Fruit fly (Drosophila melanogaster) whole organism, prepupa: ENCODE results near the gene Tace.
A peak's percentile ranks its signal among the peaks of the same experiment; 100 is the strongest.

Experiments
- CG10669 ChIP-seq: fragments of 200-800 bp; sonication (Bioruptor generic); optimal IDR thresholded peaks from 3 replicates; lab custom pipeline; 2018; ENCODE audit warnings: missing biosample characterization, mild to moderate bottlenecking, missing genetic modification characterization, moderate library complexity
- CG11902 ChIP-seq: fragments of 200-800 bp; sonication (Bioruptor generic); optimal IDR thresholded peaks from 3 replicates; lab custom pipeline; 2016; ENCODE audit warnings: missing biosample characterization, missing genetic modification characterization
- CG15336 ChIP-seq: fragments of 200-800 bp; sonication (Bioruptor generic); IDR thresholded peaks from 2 replicates; pipeline ENCODE4 v1.3.6; 2022; ENCODE audit warnings: missing biosample characterization, missing genetic modification characterization
- CG1621 ChIP-seq: fragments of 200-800 bp; sonication (Bioruptor generic); optimal IDR thresholded peaks from 3 replicates; lab custom pipeline; 2018; ENCODE audit warnings: missing biosample characterization, mild to moderate bottlenecking, missing genetic modification characterization
- CG3032 ChIP-seq: fragments of 200-800 bp; optimal IDR thresholded peaks from 2 replicates; lab custom pipeline; 2019; ENCODE audit warnings: missing biosample characterization, mild to moderate bottlenecking, missing genetic modification characterization, moderate library complexity
- CG31627 ChIP-seq: fragments of 200-800 bp; sonication (Bioruptor generic); optimal IDR thresholded peaks from 3 replicates; lab custom pipeline; 2016; ENCODE audit warnings: missing biosample characterization, missing genetic modification characterization
- CG32006 ChIP-seq: fragments of 200-800 bp; sonication (Bioruptor generic); optimal IDR thresholded peaks from 3 replicates; lab custom pipeline; 2017; ENCODE audit warnings: missing biosample characterization, mild to moderate bottlenecking, missing genetic modification characterization
- CG34406 ChIP-seq: fragments of 200-800 bp; sonication (Bioruptor generic); optimal IDR thresholded peaks from 3 replicates; lab custom pipeline; 2016; ENCODE audit warnings: missing biosample characterization, missing genetic modification characterization
- CG3919 ChIP-seq: fragments of 200-800 bp; sonication (Bioruptor generic); optimal IDR thresholded peaks from 3 replicates; lab custom pipeline; 2016; ENCODE audit warnings: missing biosample characterization, missing genetic modification characterization
- CG4318 ChIP-seq: fragments of 200-800 bp; sonication (Bioruptor generic); optimal IDR thresholded peaks from 3 replicates; lab custom pipeline; 2017; ENCODE audit warnings: missing biosample characterization, mild to moderate bottlenecking, missing genetic modification characterization
- CG6163 ChIP-seq: fragments of 200-800 bp; sonication (Bioruptor generic); IDR thresholded peaks from 3 replicates; pipeline ENCODE4 v1.3.6; 2022; ENCODE audit warnings: missing biosample characterization, missing genetic modification characterization
- CG6792 ChIP-seq: fragments of 200-800 bp; sonication (Bioruptor generic); optimal IDR thresholded peaks from 3 replicates; lab custom pipeline; 2016; ENCODE audit warnings: missing biosample characterization, missing genetic modification characterization
- CG6854 ChIP-seq: fragments of 200-800 bp; sonication (Bioruptor generic); optimal IDR thresholded peaks from 2 replicates; lab custom pipeline; 2017; ENCODE audit warnings: missing biosample characterization, mild to moderate bottlenecking, missing genetic modification characterization
- CG7368 ChIP-seq: fragments of 200-800 bp; sonication (Bioruptor generic); optimal IDR thresholded peaks from 3 replicates; lab custom pipeline; 2016; ENCODE audit warnings: missing biosample characterization, missing genetic modification characterization
- CG8119 ChIP-seq: fragments of 200-800 bp; sonication (Bioruptor generic); IDR thresholded peaks from 3 replicates; pipeline ENCODE4 v1.3.6; 2022; ENCODE audit warnings: missing biosample characterization, missing genetic modification characterization
- CG8319 ChIP-seq: fragments of 200-800 bp; sonication (Bioruptor generic); optimal IDR thresholded peaks from 3 replicates; lab custom pipeline; 2016; ENCODE audit warnings: missing biosample characterization, missing genetic modification characterization
- CG8632 ChIP-seq: fragments of 200-800 bp; sonication (Bioruptor generic); optimal IDR thresholded peaks from 3 replicates; lab custom pipeline; 2016; ENCODE audit warnings: missing biosample characterization, missing genetic modification characterization
- CG9139 ChIP-seq: fragments of 200-800 bp; sonication (Bioruptor generic); optimal IDR thresholded peaks from 3 replicates; lab custom pipeline; 2017; ENCODE audit warnings: missing biosample characterization, mild to moderate bottlenecking, missing genetic modification characterization
- Eip78C ChIP-seq: fragments of 200-800 bp; sonication (Bioruptor generic); peaks from one replicate; lab custom pipeline; 2016; ENCODE audit warnings: missing biosample characterization, missing genetic modification characterization
- Eip93F ChIP-seq: fragments of 200-800 bp; sonication (Bioruptor generic); optimal IDR thresholded peaks from 2 replicates; lab custom pipeline; 2016; ENCODE audit warnings: missing biosample characterization, mild to moderate bottlenecking, missing genetic modification characterization
- Ets21C ChIP-seq: fragments of 200-800 bp; sonication (Bioruptor generic); optimal IDR thresholded peaks from 3 replicates; lab custom pipeline; 2016; ENCODE audit warnings: missing biosample characterization, missing genetic modification characterization
- Ets96B ChIP-seq: fragments of 200-800 bp; optimal IDR thresholded peaks from 2 replicates; lab custom pipeline; 2019; ENCODE audit warnings: missing biosample characterization, mild to moderate bottlenecking, missing genetic modification characterization, moderate library complexity
- Hr38 ChIP-seq: sonication (Bioruptor generic); optimal IDR thresholded peaks from 2 replicates; lab custom pipeline; 2016; ENCODE audit warnings: missing biosample characterization, missing genetic modification characterization
- Hr4 ChIP-seq: fragments of 200-800 bp; sonication (Bioruptor generic); optimal IDR thresholded peaks from 3 replicates; lab custom pipeline; 2016; ENCODE audit warnings: missing biosample characterization, missing genetic modification characterization
- Met ChIP-seq: fragments of 200-800 bp; sonication (Bioruptor generic); optimal IDR thresholded peaks from 3 replicates; lab custom pipeline; 2016; ENCODE audit warnings: missing biosample characterization, missing genetic modification characterization
- OdsH ChIP-seq: fragments of 200-800 bp; sonication (Bioruptor generic); optimal IDR thresholded peaks from 3 replicates; lab custom pipeline; 2016; ENCODE audit warnings: missing biosample characterization, missing genetic modification characterization
- Smox ChIP-seq: fragments of 200-800 bp; sonication (Bioruptor generic); optimal IDR thresholded peaks from 3 replicates; lab custom pipeline; 2016; ENCODE audit warnings: missing biosample characterization, missing genetic modification characterization
- Sox102F ChIP-seq: fragments of 200-800 bp; sonication (Bioruptor generic); optimal IDR thresholded peaks from 2 replicates; lab custom pipeline; 2016; ENCODE audit warnings: missing biosample characterization, mild to moderate bottlenecking, missing genetic modification characterization
- Sox14 ChIP-seq: fragments of 200-800 bp; sonication (Bioruptor generic); optimal IDR thresholded peaks from 3 replicates; lab custom pipeline; 2016; ENCODE audit warnings: missing biosample characterization, missing genetic modification characterization
- Sox15 ChIP-seq: fragments of 200-800 bp; sonication (Bioruptor generic); optimal IDR thresholded peaks from 3 replicates; lab custom pipeline; 2016; ENCODE audit warnings: missing biosample characterization, missing genetic modification characterization
- achi ChIP-seq: fragments of 200-800 bp; sonication (Bioruptor generic); optimal IDR thresholded peaks from 3 replicates; lab custom pipeline; 2016; ENCODE audit warnings: missing biosample characterization, missing genetic modification characterization
- acj6 ChIP-seq: fragments of 200-800 bp; sonication (Bioruptor generic); optimal IDR thresholded peaks from 3 replicates; lab custom pipeline; 2016; ENCODE audit warnings: missing biosample characterization, missing genetic modification characterization
- dac ChIP-seq: fragments of 200-800 bp; sonication (Bioruptor generic); optimal IDR thresholded peaks from 2 replicates; lab custom pipeline; 2017; ENCODE audit warnings: missing biosample characterization, mild to moderate bottlenecking, missing genetic modification characterization
- dsx ChIP-seq: fragments of 200-800 bp; optimal IDR thresholded peaks from 3 replicates; lab custom pipeline; 2019; ENCODE audit warnings: missing biosample characterization, mild to moderate bottlenecking, missing genetic modification characterization, moderate library complexity; ENCODE audit not compliant: poor library complexity, severe bottlenecking
- eg ChIP-seq: fragments of 200-800 bp; sonication (Bioruptor generic); IDR thresholded peaks from 3 replicates; pipeline ENCODE4 v1.3.6; 2022; ENCODE audit warnings: missing biosample characterization, missing genetic modification characterization
- esn ChIP-seq: fragments of 200-800 bp; sonication (Bioruptor generic); optimal IDR thresholded peaks from 2 replicates; lab custom pipeline; 2016; ENCODE audit warnings: missing biosample characterization, mild to moderate bottlenecking, missing genetic modification characterization, moderate library complexity
- fd59A ChIP-seq: fragments of 200-800 bp; sonication (Bioruptor generic); optimal IDR thresholded peaks from 2 replicates; lab custom pipeline; 2017; ENCODE audit warnings: missing biosample characterization, mild to moderate bottlenecking, missing genetic modification characterization, missing genetic modification reagents
- fd85E ChIP-seq: fragments of 200-800 bp; sonication (Bioruptor generic); optimal IDR thresholded peaks from 3 replicates; lab custom pipeline; 2016; ENCODE audit warnings: missing biosample characterization, missing genetic modification characterization
- fkh ChIP-seq: fragments of 200-800 bp; sonication (Bioruptor generic); optimal IDR thresholded peaks from 3 replicates; lab custom pipeline; 2017; ENCODE audit warnings: missing biosample characterization, mild to moderate bottlenecking, missing genetic modification characterization, moderate library complexity
- lz ChIP-seq: fragments of 200-800 bp; sonication (Bioruptor generic); optimal IDR thresholded peaks from 3 replicates; lab custom pipeline; 2016; ENCODE audit warnings: missing biosample characterization, missing genetic modification characterization
- net ChIP-seq: fragments of 200-800 bp; sonication (Bioruptor generic); optimal IDR thresholded peaks from 3 replicates; lab custom pipeline; 2016; ENCODE audit warnings: missing biosample characterization, missing genetic modification characterization
- pdm3 ChIP-seq: fragments of 200-800 bp; sonication (Bioruptor generic); optimal IDR thresholded peaks from 3 replicates; lab custom pipeline; 2016; ENCODE audit warnings: missing biosample characterization, missing genetic modification characterization
- salr ChIP-seq, 2 experiments: fragments of 200-800 bp; sonication (Bioruptor generic); optimal IDR thresholded peaks; 3 replicates each; lab custom pipeline; 2016 to 2018; ENCODE audit warnings: missing biosample characterization in 2 of 2, missing genetic modification characterization in 2 of 2, mild to moderate bottlenecking in 1 of 2
- spab ChIP-seq: fragments of 200-800 bp; sonication (Bioruptor generic); optimal IDR thresholded peaks from 2 replicates; lab custom pipeline; 2017; ENCODE audit warnings: missing biosample characterization, mild to moderate bottlenecking, missing genetic modification characterization, missing genetic modification reagents
- ss ChIP-seq, 2 experiments: fragments of 200-800 bp; sonication (Bioruptor generic); optimal IDR thresholded peaks; 2 replicates in 1 of 2; 3 replicates in 1 of 2; lab custom pipeline; 2017 to 2018; ENCODE audit warnings: mild to moderate bottlenecking in 2 of 2, missing biosample characterization in 2 of 2, missing genetic modification characterization in 2 of 2, moderate library complexity in 1 of 2
- svp ChIP-seq: fragments of 200-800 bp; sonication (Bioruptor generic); peaks from one replicate; lab custom pipeline; 2016; ENCODE audit warnings: missing biosample characterization, missing genetic modification characterization
- topi ChIP-seq: fragments of 200-800 bp; sonication (Bioruptor generic); optimal IDR thresholded peaks from 3 replicates; lab custom pipeline; 2016; ENCODE audit warnings: missing biosample characterization, missing genetic modification characterization
- vri ChIP-seq: fragments of 200-800 bp; sonication (Bioruptor generic); optimal IDR thresholded peaks from 3 replicates; lab custom pipeline; 2016; ENCODE audit warnings: missing biosample characterization, mild to moderate bottlenecking, missing genetic modification characterization

Tace gene

DNA sequence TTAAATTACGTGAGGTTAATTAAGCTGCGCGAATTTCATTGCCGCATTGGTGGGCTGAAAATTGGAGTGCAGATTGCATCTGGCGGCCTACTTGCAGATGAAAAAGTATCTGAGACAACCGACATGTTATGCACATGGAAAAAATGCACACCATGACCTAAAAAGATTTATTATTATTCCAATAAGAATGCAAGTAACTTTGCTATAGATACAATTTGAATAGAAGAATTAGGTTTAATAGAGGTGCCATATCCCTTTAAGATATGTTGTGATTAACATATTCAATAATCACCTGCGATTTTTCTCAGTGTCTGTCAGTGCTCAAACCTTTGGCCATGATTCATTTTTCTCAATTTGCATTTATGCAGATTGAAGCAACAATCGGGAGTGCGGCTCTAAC, 18.9 kb upstream of the Tace start (continued):
- TF ChIP-seq svp (GFP tag; lab: Kevin White, UChicago) (peak; percentile 79), CG3919 (GFP tag; lab: Kevin White, UChicago) (peak; percentile 32), CG31627 (GFP tag; lab: Kevin White, UChicago) (peak; percentile 7), CG32006 (GFP tag; lab: Kevin White, UChicago) (peak; percentile 48), CG6792 (GFP tag; lab: Kevin White, UChicago) (peak; percentile 51), topi (GFP tag; lab: Kevin White, UChicago) (peak; percentile 25), Hr4 (peak; percentile 20), Ets21C (GFP tag; lab: Kevin White, UChicago) (peak; percentile 34), Eip93F (GFP tag; lab: Kevin White, UChicago) (no peak), CG1621 (no peak), Sox15 (no peak), CG8119 (GFP tag; lab: Robert Waterston, UW) (peak; percentile 39), ss (GFP tag; optimal IDR thresholded peaks at IDR 0.05; lab: Kevin White, UChicago) (no peak), Sox102F (GFP tag; lab: Kevin White, UChicago) (peak; percentile 49), acj6 (GFP tag; lab: Kevin White, UChicago) (peak; percentile 34), CG6163 (GFP tag; lab: Robert Waterston, UW) (peak; percentile 70), CG7368 (GFP tag; lab: Kevin White, UChicago) (no peak), vri (GFP tag; lab: Kevin White, UChicago) (no peak), Sox14 (GFP tag; lab: Kevin White, UChicago) (peak; percentile 24), CG34406 (peak; percentile 18)
- TF ChIP-seq, all 60 proteins: peak for 33

DNA sequence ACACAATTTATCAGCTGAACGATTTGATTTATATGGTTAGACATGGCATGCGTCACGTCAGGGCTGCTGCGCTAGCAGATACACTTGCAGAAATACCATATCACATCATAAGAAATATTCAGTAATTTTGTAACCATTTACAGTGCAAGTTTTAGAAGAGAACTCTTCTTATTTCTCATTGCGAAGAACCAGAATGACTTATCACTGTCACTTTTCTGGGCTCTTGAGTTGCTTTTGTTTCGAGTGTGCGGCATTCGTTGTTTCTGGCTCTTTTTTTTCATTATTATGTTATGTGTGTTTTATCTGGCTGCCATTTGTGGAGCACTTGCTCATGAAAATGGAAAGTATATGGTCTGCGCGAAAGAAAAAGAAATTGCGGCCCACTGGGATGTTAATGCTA, 18.3 kb upstream of the Tace start:
- TF ChIP-seq fd59A (GFP tag; lab: Kevin White, UChicago) (no peak), Eip78C (GFP tag; lab: Kevin White, UChicago) (peak; percentile 60), net (GFP tag; lab: Kevin White, UChicago) (no peak), pdm3 (GFP tag; lab: Kevin White, UChicago) (peak; percentile 10), dac (peak; percentile 73), fd85E (GFP tag; lab: Kevin White, UChicago) (no peak), CG6163 (GFP tag; lab: Robert Waterston, UW) (peak; percentile 84), CG4318 (GFP tag; lab: Kevin White, UChicago) (peak; percentile 74), vri (GFP tag; lab: Kevin White, UChicago) (no peak), OdsH (peak; percentile 37), fkh (GFP tag; lab: Kevin White, UChicago) (no peak), CG9139 (GFP tag; lab: Kevin White, UChicago) (no peak), topi (GFP tag; lab: Kevin White, UChicago) (no peak), CG6854 (GFP tag; lab: Kevin White, UChicago) (no peak), CG8632 (GFP tag; lab: Kevin White, UChicago) (no peak), CG15336 (GFP tag; lab: Robert Waterston, UW) (peak; percentile 87), CG3032 (tag; lab: Kevin White, UChicago) (no peak), CG11902 (no peak), CG31627 (GFP tag; lab: Kevin White, UChicago) (no peak), eg (peak; percentile 89), achi (GFP tag; lab: Kevin White, UChicago) (peak; percentile 46), Eip93F (GFP tag; lab: Kevin White, UChicago) (no peak), spab (GFP tag; lab: Kevin White, UChicago) (no peak), esn (GFP tag; lab: Kevin White, UChicago) (no peak), CG34406 (no peak), dsx (GFP tag; lab: Kevin White, UChicago) (no peak), CG7368 (GFP tag; lab: Kevin White, UChicago) (no peak), Smox (GFP tag; lab: Kevin White, UChicago) (no peak), lz (no peak), Sox15 (no peak), svp (GFP tag; lab: Kevin White, UChicago) (no peak), Hr38 (GFP tag; lab: Kevin White, UChicago) (no peak), CG6792 (GFP tag; lab: Kevin White, UChicago) (no peak), Sox102F (GFP tag; lab: Kevin White, UChicago) (no peak), CG32006 (GFP tag; lab: Kevin White, UChicago) (peak; percentile 84), Met (GFP tag; lab: Kevin White, UChicago) (peak; percentile 6), Ets96B (tag; lab: Kevin White, UChicago) (no peak), CG10669 (GFP tag; lab: Kevin White, UChicago) (no peak), salr (GFP tag; optimal IDR thresholded peaks at IDR 0.05; lab: Kevin White, UChicago) (peak in 1 of 2 experiments; percentile 41), Ets21C (GFP tag; lab: Kevin White, UChicago) (no peak), CG8319 (GFP tag; lab: Kevin White, UChicago) (no peak), CG8119 (GFP tag; lab: Robert Waterston, UW) (peak; percentile 83), ss (GFP tag; optimal IDR thresholded peaks at IDR 0.05; lab: Kevin White, UChicago) (no peak), CG1621 (no peak)
